ENCODE assay signal across 1 fruit fly cellular context in the genomic region with DNA sequence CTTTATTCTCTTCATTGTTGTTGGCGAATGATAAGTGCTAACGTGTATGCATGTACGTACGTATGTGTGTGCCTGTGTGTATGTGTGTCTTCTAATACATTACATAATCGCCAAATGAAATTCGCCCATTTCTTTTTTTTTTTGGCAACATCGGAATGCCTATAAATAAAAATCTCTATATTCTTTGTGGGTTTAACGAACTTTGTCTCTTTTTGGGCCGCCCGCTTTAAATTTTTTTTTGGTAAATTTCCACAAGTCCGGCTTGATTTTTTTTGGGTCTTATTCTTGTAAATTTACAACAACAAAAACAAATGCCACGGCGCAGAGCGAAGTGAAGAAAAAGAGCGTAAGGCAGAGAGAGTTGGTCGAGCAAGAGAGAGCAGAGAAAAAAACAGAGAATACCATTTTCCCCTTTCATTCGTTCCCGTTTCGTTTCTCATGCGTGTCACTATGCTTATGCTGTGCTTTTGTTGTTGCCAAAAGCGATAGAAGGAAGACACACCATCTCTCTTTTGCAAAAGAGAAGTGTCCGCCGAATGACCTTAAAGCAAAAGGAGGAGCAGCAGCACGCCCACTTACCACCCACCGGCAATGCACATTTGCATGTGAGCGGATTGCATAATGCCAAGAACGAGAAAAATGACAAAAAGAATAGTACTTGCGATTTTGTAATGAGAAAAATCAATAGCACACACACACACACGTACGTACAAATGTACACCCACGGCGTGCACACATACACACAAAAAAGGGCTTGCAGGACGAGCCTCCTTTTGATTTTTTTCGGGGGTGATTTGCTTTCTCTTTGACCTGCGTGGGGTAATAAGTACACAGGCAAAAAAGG.
A peak's percentile ranks its signal among the peaks of the same experiment; 100 is the strongest.
TF ChIP-seq lines count a peak whose summit lies in the region.

No protein-coding gene starts in this region.

TF ChIP-seq in whole organism, embryonic, 481 proteins besides CTCF, POLR2A, EP300 and RAD21 (continued from another document):
- TF ChIP-seq Camta (GFP tag; optimal IDR thresholded peaks at IDR 0.05; lab: Kevin White, UChicago) = no peak
- no peak for TF ChIP-seq zen (tag; optimal IDR thresholded peaks at IDR 0.05; lab: Kevin White, UChicago)
- TF ChIP-seq CG15696 (tag; optimal IDR thresholded peaks at IDR 0.05; lab: Kevin White, UChicago) = no peak
- no peak for TF ChIP-seq CG12659 (GFP tag; optimal IDR thresholded peaks at IDR 0.05; lab: Kevin White, UChicago)
- no peak for TF ChIP-seq sd (tag; optimal IDR thresholded peaks at IDR 0.05; lab: Kevin White, UChicago)
- no peak for TF ChIP-seq Scr (GFP tag; IDR thresholded peaks at IDR 0.05; lab: Robert Waterston, UW; ENCODE audit: partially characterized antibody)
- TF ChIP-seq Jarid2 (GFP tag; optimal IDR thresholded peaks at IDR 0.05; lab: Kevin White, UChicago) = no peak
- no peak for TF ChIP-seq E2f2 (GFP tag; IDR thresholded peaks at IDR 0.05; lab: Robert Waterston, UW)
- TF ChIP-seq CG18619 (GFP tag; optimal IDR thresholded peaks at IDR 0.05; lab: Kevin White, UChicago) = no peak
- TF ChIP-seq Hr78 (GFP tag; optimal IDR thresholded peaks at IDR 0.05; lab: Kevin White, UChicago) = no peak
- peak; percentile 87 for TF ChIP-seq Trl (optimal IDR thresholded peaks at IDR 0.05; lab: Kevin White, UChicago)
- TF ChIP-seq Trl (GFP tag; optimal IDR thresholded peaks at IDR 0.05; lab: Kevin White, UChicago) = no peak
- no peak for TF ChIP-seq CG6654 (GFP tag; optimal IDR thresholded peaks at IDR 0.05; lab: Kevin White, UChicago)
- TF ChIP-seq grn (GFP tag; optimal IDR thresholded peaks at IDR 0.05; lab: Kevin White, UChicago) = no peak
- TF ChIP-seq CG3163 (GFP tag; optimal IDR thresholded peaks at IDR 0.05; lab: Kevin White, UChicago) = peak; percentile 33
- no peak for TF ChIP-seq chn (GFP tag; optimal IDR thresholded peaks at IDR 0.05; lab: Kevin White, UChicago)
- TF ChIP-seq CG1602 (GFP tag; optimal IDR thresholded peaks at IDR 0.05; lab: Kevin White, UChicago) = no peak
- no peak for TF ChIP-seq Ets97D (GFP tag; optimal IDR thresholded peaks at IDR 0.05; lab: Kevin White, UChicago)
- TF ChIP-seq eve (GFP tag; optimal IDR thresholded peaks at IDR 0.05; lab: Kevin White, UChicago) = no peak
- TF ChIP-seq CG3726 (GFP tag; IDR thresholded peaks at IDR 0.05; lab: Robert Waterston, UW) = no peak
- peak; percentile 59 for TF ChIP-seq yki (optimal IDR thresholded peaks at IDR 0.05; lab: Kevin White, UChicago)
- TF ChIP-seq cato (GFP tag; optimal IDR thresholded peaks at IDR 0.05; lab: Kevin White, UChicago; ENCODE audit: borderline replicate concordance) = no peak
- no peak for TF ChIP-seq lab (GFP tag; optimal IDR thresholded peaks at IDR 0.05; lab: Kevin White, UChicago)
- no peak for TF ChIP-seq CG12104 (GFP tag; optimal IDR thresholded peaks at IDR 0.05; lab: Kevin White, UChicago)
- no peak for TF ChIP-seq btn (GFP tag; optimal IDR thresholded peaks at IDR 0.05; lab: Kevin White, UChicago)
- peak; percentile 12 for TF ChIP-seq vfl (GFP tag; optimal IDR thresholded peaks at IDR 0.05; lab: Kevin White, UChicago)
- no peak for TF ChIP-seq Stat92E (GFP tag; optimal IDR thresholded peaks at IDR 0.05; lab: Kevin White, UChicago)
- no peak for TF ChIP-seq ranshi (GFP tag; IDR thresholded peaks at IDR 0.05; lab: Robert Waterston, UW)
- no peak for TF ChIP-seq Sin3A (optimal IDR thresholded peaks at IDR 0.05; lab: Kevin White, UChicago)
- no peak for TF ChIP-seq CG2889 (GFP tag; IDR thresholded peaks at IDR 0.05; lab: Robert Waterston, UW)
- no peak for TF ChIP-seq z (GFP tag; IDR thresholded peaks at IDR 0.05; lab: Robert Waterston, UW)
- no peak for TF ChIP-seq CG4404 (GFP tag; IDR thresholded peaks at IDR 0.05; lab: Robert Waterston, UW)
- no peak for TF ChIP-seq CG16815 (GFP tag; optimal IDR thresholded peaks at IDR 0.05; lab: Kevin White, UChicago)
- TF ChIP-seq inv (GFP tag; IDR thresholded peaks at IDR 0.05; lab: Robert Waterston, UW; ENCODE audit: partially characterized antibody) = no peak
- no peak for TF ChIP-seq CG14710 (tag; optimal IDR thresholded peaks at IDR 0.05; lab: Kevin White, UChicago)
- no peak for TF ChIP-seq Hmr (GFP tag; optimal IDR thresholded peaks at IDR 0.05; lab: Kevin White, UChicago)
- no peak for TF ChIP-seq dm (GFP tag; optimal IDR thresholded peaks at IDR 0.05; lab: Kevin White, UChicago)
- no peak for TF ChIP-seq bbx (GFP tag; IDR thresholded peaks at IDR 0.05; lab: Robert Waterston, UW; ENCODE audit: partially characterized antibody)
- TF ChIP-seq MTF-1 (GFP tag; optimal IDR thresholded peaks at IDR 0.05; lab: Kevin White, UChicago; ENCODE audit: borderline replicate concordance) = no peak
- no peak for TF ChIP-seq CG2199 (GFP tag; IDR thresholded peaks at IDR 0.05; lab: Robert Waterston, UW)
- 0 out of 4 replicates have a peak, but pooled peaks have one; percentile 41 for TF ChIP-seq chinmo (GFP tag; IDR thresholded peaks at IDR 0.05; lab: Robert Waterston, UW; ENCODE audit: partially characterized antibody)
- TF ChIP-seq CG32532 (GFP tag; IDR thresholded peaks at IDR 0.05; lab: Robert Waterston, UW) = no peak
- TF ChIP-seq CG11093 (GFP tag; IDR thresholded peaks at IDR 0.05; lab: Robert Waterston, UW) = no peak
- no peak for TF ChIP-seq Rx (GFP tag; IDR thresholded peaks at IDR 0.05; lab: Robert Waterston, UW)
- no peak for TF ChIP-seq fru (optimal IDR thresholded peaks at IDR 0.05; lab: Kevin White, UChicago)
- no peak for TF ChIP-seq sob (GFP tag; IDR thresholded peaks at IDR 0.05; lab: Robert Waterston, UW)
- TF ChIP-seq cg (GFP tag; optimal IDR thresholded peaks at IDR 0.05; lab: Kevin White, UChicago) = peak; percentile 54
- TF ChIP-seq CG33557 (GFP tag; optimal IDR thresholded peaks at IDR 0.05; lab: Kevin White, UChicago) = no peak
- no peak for TF ChIP-seq fd96Cb (tag; optimal IDR thresholded peaks at IDR 0.05; lab: Kevin White, UChicago)
- TF ChIP-seq Med (GFP tag; lab: Kevin White, UChicago) = no peak
- TF ChIP-seq ham (GFP tag; IDR thresholded peaks at IDR 0.05; lab: Robert Waterston, UW) = no peak
- no peak for TF ChIP-seq slp2 (GFP tag; optimal IDR thresholded peaks at IDR 0.05; lab: Kevin White, UChicago)
- no peak for TF ChIP-seq CG11695 (GFP tag; IDR thresholded peaks at IDR 0.05; lab: Robert Waterston, UW)
- TF ChIP-seq sens (GFP tag; lab: Kevin White, UChicago) = peak; percentile 47
- no peak for TF ChIP-seq CG32772 (GFP tag; IDR thresholded peaks at IDR 0.05; lab: Robert Waterston, UW)
- TF ChIP-seq fd102C (GFP tag; optimal IDR thresholded peaks at IDR 0.05; lab: Kevin White, UChicago) = no peak
- peak; percentile 87; the same call in 1 of the 2 replicates for TF ChIP-seq onecut (GFP tag; IDR thresholded peaks at IDR 0.05; lab: Robert Waterston, UW)
- TF ChIP-seq CG3407 (GFP tag; optimal IDR thresholded peaks at IDR 0.05; lab: Kevin White, UChicago) = no peak
- TF ChIP-seq CG11456 (GFP tag; IDR thresholded peaks at IDR 0.05; lab: Robert Waterston, UW) = no peak
- no peak for TF ChIP-seq Taf1 (GFP tag; IDR thresholded peaks at IDR 0.05; lab: Robert Waterston, UW)
- no peak for TF ChIP-seq nau (GFP tag; optimal IDR thresholded peaks at IDR 0.05; lab: Kevin White, UChicago)
- TF ChIP-seq CG13296 (GFP tag; optimal IDR thresholded peaks at IDR 0.05; lab: Kevin White, UChicago) = no peak
- TF ChIP-seq CG32767 (GFP tag; IDR thresholded peaks at IDR 0.05; lab: Robert Waterston, UW) = no peak
- no peak for TF ChIP-seq CG9817 (tag; optimal IDR thresholded peaks at IDR 0.05; lab: Kevin White, UChicago)
- no peak for TF ChIP-seq zfh2 (GFP tag; optimal IDR thresholded peaks at IDR 0.05; lab: Kevin White, UChicago)
- no peak for TF ChIP-seq emc (GFP tag; optimal IDR thresholded peaks at IDR 0.05; lab: Kevin White, UChicago)
- no peak for TF ChIP-seq Usf (GFP tag; optimal IDR thresholded peaks at IDR 0.05; lab: Kevin White, UChicago)
- no peak for TF ChIP-seq lola (GFP tag; optimal IDR thresholded peaks at IDR 0.05; lab: Kevin White, UChicago)
- TF ChIP-seq salm (tag; optimal IDR thresholded peaks at IDR 0.05; lab: Kevin White, UChicago) = no peak
- TF ChIP-seq sqz (GFP tag; optimal IDR thresholded peaks at IDR 0.05; lab: Kevin White, UChicago) = peak; percentile 76
- TF ChIP-seq Doc2 (GFP tag; IDR thresholded peaks at IDR 0.05; lab: Robert Waterston, UW) = no peak
- TF ChIP-seq CG11696 (GFP tag; IDR thresholded peaks at IDR 0.05; lab: Robert Waterston, UW) = no peak
- TF ChIP-seq psq (GFP tag; optimal IDR thresholded peaks at IDR 0.05; lab: Kevin White, UChicago) = no peak
- no peak for TF ChIP-seq Bteb2 (GFP tag; optimal IDR thresholded peaks at IDR 0.05; lab: Kevin White, UChicago)
- TF ChIP-seq CG7839 (tag; optimal IDR thresholded peaks at IDR 0.05; lab: Kevin White, UChicago) = no peak
- TF ChIP-seq Dip2 (GFP tag; IDR thresholded peaks at IDR 0.05; lab: Robert Waterston, UW) = no peak
- TF ChIP-seq Drgx (GFP tag; IDR thresholded peaks at IDR 0.05; lab: Robert Waterston, UW) = no peak
- no peak for TF ChIP-seq Optix (GFP tag; IDR thresholded peaks at IDR 0.05; lab: Robert Waterston, UW)
- TF ChIP-seq CkIIα-i1 (GFP tag; IDR thresholded peaks at IDR 0.05; lab: Robert Waterston, UW) = no peak
- TF ChIP-seq ERR (GFP tag; optimal IDR thresholded peaks at IDR 0.05; lab: Kevin White, UChicago) = no peak
- TF ChIP-seq CG8089 (GFP tag; optimal IDR thresholded peaks at IDR 0.05; lab: Kevin White, UChicago) = no peak
- no peak for TF ChIP-seq sima (GFP tag; optimal IDR thresholded peaks at IDR 0.05; lab: Kevin White, UChicago)
- TF ChIP-seq lbe (GFP tag; optimal IDR thresholded peaks at IDR 0.05; lab: Kevin White, UChicago) = peak; percentile 17
- no peak for TF ChIP-seq CG7271 (tag; optimal IDR thresholded peaks at IDR 0.05; lab: Kevin White, UChicago)
- peak; percentile 26 for TF ChIP-seq CG15479 (GFP tag; optimal IDR thresholded peaks at IDR 0.05; lab: Kevin White, UChicago)
- TF ChIP-seq CG13123 (GFP tag; optimal IDR thresholded peaks at IDR 0.05; lab: Kevin White, UChicago) = no peak
- no peak for TF ChIP-seq sna (GFP tag; IDR thresholded peaks at IDR 0.05; lab: Robert Waterston, UW; ENCODE audit: partially characterized antibody)
- TF ChIP-seq phol (tag; optimal IDR thresholded peaks at IDR 0.05; lab: Kevin White, UChicago) = no peak
- TF ChIP-seq CG15601 (tag; optimal IDR thresholded peaks at IDR 0.05; lab: Kevin White, UChicago) = no peak
- no peak for TF ChIP-seq CG5953 (GFP tag; IDR thresholded peaks at IDR 0.05; lab: Robert Waterston, UW)
- TF ChIP-seq CG10209 (GFP tag; optimal IDR thresholded peaks at IDR 0.05; lab: Kevin White, UChicago) = no peak
- TF ChIP-seq CG17385 (GFP tag; optimal IDR thresholded peaks at IDR 0.05; lab: Kevin White, UChicago) = no peak
- TF ChIP-seq unpg (GFP tag; optimal IDR thresholded peaks at IDR 0.05; lab: Kevin White, UChicago) = no peak
- no peak for TF ChIP-seq CG4820 (GFP tag; optimal IDR thresholded peaks at IDR 0.05; lab: Kevin White, UChicago)
- no peak for TF ChIP-seq Hand (GFP tag; optimal IDR thresholded peaks at IDR 0.05; lab: Kevin White, UChicago)
- TF ChIP-seq aop (GFP tag; IDR thresholded peaks at IDR 0.05; lab: Robert Waterston, UW) = no peak
- peak; percentile 66 for TF ChIP-seq pfk (GFP tag; optimal IDR thresholded peaks at IDR 0.05; lab: Kevin White, UChicago)
- TF ChIP-seq Deaf1 (tag; optimal IDR thresholded peaks at IDR 0.05; lab: Kevin White, UChicago) = no peak
- no peak for TF ChIP-seq CG1529 (GFP tag; optimal IDR thresholded peaks at IDR 0.05; lab: Kevin White, UChicago)
- TF ChIP-seq Asciz (GFP tag; optimal IDR thresholded peaks at IDR 0.05; lab: Kevin White, UChicago) = no peak
- no peak for TF ChIP-seq bab2 (GFP tag; optimal IDR thresholded peaks at IDR 0.05; lab: Kevin White, UChicago)
- TF ChIP-seq ara (GFP tag; IDR thresholded peaks at IDR 0.05; lab: Robert Waterston, UW) = no peak
- no peak for TF ChIP-seq Atf3 (GFP tag; optimal IDR thresholded peaks at IDR 0.05; lab: Kevin White, UChicago)
- no peak for TF ChIP-seq Hey (tag; optimal IDR thresholded peaks at IDR 0.05; lab: Kevin White, UChicago)
- no peak for TF ChIP-seq CG12299 (tag; optimal IDR thresholded peaks at IDR 0.05; lab: Kevin White, UChicago)
- no peak for TF ChIP-seq CG11560 (tag; IDR thresholded peaks at IDR 0.05; lab: Robert Waterston, UW)
- TF ChIP-seq fd3F (GFP tag; optimal IDR thresholded peaks at IDR 0.05; lab: Kevin White, UChicago) = no peak
- TF ChIP-seq CG1792 (GFP tag; optimal IDR thresholded peaks at IDR 0.05; lab: Kevin White, UChicago) = no peak
- TF ChIP-seq Fer2 (tag; optimal IDR thresholded peaks at IDR 0.05; lab: Kevin White, UChicago) = no peak
- peak in 1 of 2 experiments; percentile 93 for TF ChIP-seq Pdp1 (GFP tag; optimal IDR thresholded peaks at IDR 0.05; lab: Kevin White, UChicago)
- no peak for TF ChIP-seq CG10147 (GFP tag; optimal IDR thresholded peaks at IDR 0.05; lab: Kevin White, UChicago)
- no peak for TF ChIP-seq CG10366 (GFP tag; IDR thresholded peaks at IDR 0.05; lab: Robert Waterston, UW)
- TF ChIP-seq CG8290 (GFP tag; optimal IDR thresholded peaks at IDR 0.05; lab: Kevin White, UChicago) = no peak
- TF ChIP-seq CG8290 (tag; optimal IDR thresholded peaks at IDR 0.05; lab: Kevin White, UChicago) = peak in 1 of 2 experiments; percentile 42
- no peak for TF ChIP-seq Hr39 (optimal IDR thresholded peaks at IDR 0.05; lab: Kevin White, UChicago)
- TF ChIP-seq B-H2 (GFP tag; optimal IDR thresholded peaks at IDR 0.05; lab: Kevin White, UChicago) = no peak
